Fruit fly (Drosophila melanogaster) whole organism, prepupa: ENCODE data around the gene CG33270.
"Not testable (repeated sequence)": the region's sequence is repeated elsewhere in the genome, so short reads cannot be mapped to it uniquely, and the experiment has no call there.

Experiments
- Blimp-1 ChIP-seq: fragments of 200-800 bp; sonication (Bioruptor generic); optimal IDR thresholded peaks from 3 replicates; lab custom pipeline; 2017; ENCODE audit warnings: missing biosample characterization, missing genetic modification characterization, mild to moderate bottlenecking, moderate library complexity, missing genetic modification reagents
- CG10631 ChIP-seq: fragments of 200-800 bp; sonication (Bioruptor generic); optimal IDR thresholded peaks from 2 replicates; lab custom pipeline; 2016; ENCODE audit warnings: missing biosample characterization, missing genetic modification characterization
- CG10669 ChIP-seq: fragments of 200-800 bp; sonication (Bioruptor generic); optimal IDR thresholded peaks from 3 replicates; lab custom pipeline; 2018; ENCODE audit warnings: missing biosample characterization, mild to moderate bottlenecking, missing genetic modification characterization, moderate library complexity
- CG11294 ChIP-seq: fragments of 200-800 bp; sonication (Bioruptor generic); IDR thresholded peaks from 2 replicates; pipeline ENCODE4 v1.3.6; 2022; ENCODE audit warnings: missing biosample characterization, missing genetic modification characterization
- CG11762 ChIP-seq: fragments of 200-800 bp; sonication (Bioruptor generic); optimal IDR thresholded peaks from 3 replicates; lab custom pipeline; 2016; ENCODE audit warnings: missing biosample characterization, missing genetic modification characterization; ENCODE audit not compliant: insufficient read depth
- CG11902 ChIP-seq: fragments of 200-800 bp; sonication (Bioruptor generic); optimal IDR thresholded peaks from 3 replicates; lab custom pipeline; 2016; ENCODE audit warnings: missing biosample characterization, missing genetic modification characterization
- CG15336 ChIP-seq: fragments of 200-800 bp; sonication (Bioruptor generic); IDR thresholded peaks from 2 replicates; pipeline ENCODE4 v1.3.6; 2022; ENCODE audit warnings: missing biosample characterization, missing genetic modification characterization
- CG16779 ChIP-seq: fragments of 200-800 bp; sonication (Bioruptor generic); optimal IDR thresholded peaks from 3 replicates; lab custom pipeline; 2017; ENCODE audit warnings: missing biosample characterization, mild to moderate bottlenecking, missing genetic modification characterization
- CG3032 ChIP-seq: fragments of 200-800 bp; optimal IDR thresholded peaks from 2 replicates; lab custom pipeline; 2019; ENCODE audit warnings: missing biosample characterization, mild to moderate bottlenecking, missing genetic modification characterization, moderate library complexity
- CG32006 ChIP-seq: fragments of 200-800 bp; sonication (Bioruptor generic); optimal IDR thresholded peaks from 3 replicates; lab custom pipeline; 2017; ENCODE audit warnings: missing biosample characterization, mild to moderate bottlenecking, missing genetic modification characterization
- CG34406 ChIP-seq: fragments of 200-800 bp; sonication (Bioruptor generic); optimal IDR thresholded peaks from 3 replicates; lab custom pipeline; 2016; ENCODE audit warnings: missing biosample characterization, missing genetic modification characterization
- CG6163 ChIP-seq: fragments of 200-800 bp; sonication (Bioruptor generic); IDR thresholded peaks from 3 replicates; pipeline ENCODE4 v1.3.6; 2022; ENCODE audit warnings: missing biosample characterization, missing genetic modification characterization
- CG6276 ChIP-seq: fragments of 200-800 bp; sonication (Bioruptor generic); optimal IDR thresholded peaks from 2 replicates; lab custom pipeline; 2017; ENCODE audit warnings: missing biosample characterization, mild to moderate bottlenecking, missing genetic modification characterization
- CG6792 ChIP-seq: fragments of 200-800 bp; sonication (Bioruptor generic); optimal IDR thresholded peaks from 3 replicates; lab custom pipeline; 2016; ENCODE audit warnings: missing biosample characterization, missing genetic modification characterization
- CG6808 ChIP-seq: fragments of 200-800 bp; sonication (Bioruptor generic); optimal IDR thresholded peaks from 3 replicates; lab custom pipeline; 2017; ENCODE audit warnings: missing biosample characterization, missing genetic modification characterization, mild to moderate bottlenecking, moderate library complexity, missing genetic modification reagents
- CG6854 ChIP-seq: fragments of 200-800 bp; sonication (Bioruptor generic); optimal IDR thresholded peaks from 2 replicates; lab custom pipeline; 2017; ENCODE audit warnings: missing biosample characterization, mild to moderate bottlenecking, missing genetic modification characterization
- CG8319 ChIP-seq: fragments of 200-800 bp; sonication (Bioruptor generic); optimal IDR thresholded peaks from 3 replicates; lab custom pipeline; 2016; ENCODE audit warnings: missing biosample characterization, missing genetic modification characterization
- CG9139 ChIP-seq: fragments of 200-800 bp; sonication (Bioruptor generic); optimal IDR thresholded peaks from 3 replicates; lab custom pipeline; 2017; ENCODE audit warnings: missing biosample characterization, mild to moderate bottlenecking, missing genetic modification characterization
- Eip78C ChIP-seq: fragments of 200-800 bp; sonication (Bioruptor generic); peaks from one replicate; lab custom pipeline; 2016; ENCODE audit warnings: missing biosample characterization, missing genetic modification characterization
- Eip93F ChIP-seq: fragments of 200-800 bp; sonication (Bioruptor generic); optimal IDR thresholded peaks from 2 replicates; lab custom pipeline; 2016; ENCODE audit warnings: missing biosample characterization, mild to moderate bottlenecking, missing genetic modification characterization
- Ets96B ChIP-seq: fragments of 200-800 bp; optimal IDR thresholded peaks from 2 replicates; lab custom pipeline; 2019; ENCODE audit warnings: missing biosample characterization, mild to moderate bottlenecking, missing genetic modification characterization, moderate library complexity
- Gug ChIP-seq: fragments of 200-800 bp; sonication (Bioruptor generic); IDR thresholded peaks from 2 replicates; pipeline ENCODE4 v1.3.6; 2022; ENCODE audit warnings: missing biosample characterization, missing genetic modification characterization
- Hr38 ChIP-seq: sonication (Bioruptor generic); optimal IDR thresholded peaks from 2 replicates; lab custom pipeline; 2016; ENCODE audit warnings: missing biosample characterization, missing genetic modification characterization
- Hr39 ChIP-seq: fragments of 200-800 bp; sonication (Bioruptor generic); optimal IDR thresholded peaks from 2 replicates; lab custom pipeline; 2016; ENCODE audit warnings: missing biosample characterization, missing genetic modification characterization
- Hr4 ChIP-seq: fragments of 200-800 bp; sonication (Bioruptor generic); optimal IDR thresholded peaks from 3 replicates; lab custom pipeline; 2016; ENCODE audit warnings: missing biosample characterization, missing genetic modification characterization
- Lpt ChIP-seq: fragments of 200-800 bp; sonication (Bioruptor generic); optimal IDR thresholded peaks from 3 replicates; lab custom pipeline; 2016; ENCODE audit warnings: missing biosample characterization, missing genetic modification characterization
- Met ChIP-seq: fragments of 200-800 bp; sonication (Bioruptor generic); optimal IDR thresholded peaks from 3 replicates; lab custom pipeline; 2016; ENCODE audit warnings: missing biosample characterization, missing genetic modification characterization
- OdsH ChIP-seq: fragments of 200-800 bp; sonication (Bioruptor generic); optimal IDR thresholded peaks from 3 replicates; lab custom pipeline; 2016; ENCODE audit warnings: missing biosample characterization, missing genetic modification characterization
- Sox14 ChIP-seq: fragments of 200-800 bp; sonication (Bioruptor generic); optimal IDR thresholded peaks from 3 replicates; lab custom pipeline; 2016; ENCODE audit warnings: missing biosample characterization, missing genetic modification characterization
- Sox15 ChIP-seq: fragments of 200-800 bp; sonication (Bioruptor generic); optimal IDR thresholded peaks from 3 replicates; lab custom pipeline; 2016; ENCODE audit warnings: missing biosample characterization, missing genetic modification characterization
- achi ChIP-seq: fragments of 200-800 bp; sonication (Bioruptor generic); optimal IDR thresholded peaks from 3 replicates; lab custom pipeline; 2016; ENCODE audit warnings: missing biosample characterization, missing genetic modification characterization
- acj6 ChIP-seq: fragments of 200-800 bp; sonication (Bioruptor generic); optimal IDR thresholded peaks from 3 replicates; lab custom pipeline; 2016; ENCODE audit warnings: missing biosample characterization, missing genetic modification characterization
- cyc ChIP-seq: fragments of 200-800 bp; sonication (Bioruptor generic); optimal IDR thresholded peaks from 3 replicates; lab custom pipeline; 2016; ENCODE audit warnings: missing biosample characterization, missing genetic modification characterization
- dac ChIP-seq: fragments of 200-800 bp; sonication (Bioruptor generic); optimal IDR thresholded peaks from 2 replicates; lab custom pipeline; 2017; ENCODE audit warnings: missing biosample characterization, mild to moderate bottlenecking, missing genetic modification characterization
- dsx ChIP-seq: fragments of 200-800 bp; optimal IDR thresholded peaks from 3 replicates; lab custom pipeline; 2019; ENCODE audit warnings: missing biosample characterization, mild to moderate bottlenecking, missing genetic modification characterization, moderate library complexity; ENCODE audit not compliant: poor library complexity, severe bottlenecking
- esn ChIP-seq: fragments of 200-800 bp; sonication (Bioruptor generic); optimal IDR thresholded peaks from 2 replicates; lab custom pipeline; 2016; ENCODE audit warnings: missing biosample characterization, mild to moderate bottlenecking, missing genetic modification characterization, moderate library complexity
- fkh ChIP-seq: fragments of 200-800 bp; sonication (Bioruptor generic); optimal IDR thresholded peaks from 3 replicates; lab custom pipeline; 2017; ENCODE audit warnings: missing biosample characterization, mild to moderate bottlenecking, missing genetic modification characterization, moderate library complexity
- lz ChIP-seq: fragments of 200-800 bp; sonication (Bioruptor generic); optimal IDR thresholded peaks from 3 replicates; lab custom pipeline; 2016; ENCODE audit warnings: missing biosample characterization, missing genetic modification characterization
- pdm3 ChIP-seq: fragments of 200-800 bp; sonication (Bioruptor generic); optimal IDR thresholded peaks from 3 replicates; lab custom pipeline; 2016; ENCODE audit warnings: missing biosample characterization, missing genetic modification characterization
- salr ChIP-seq, 2 experiments: fragments of 200-800 bp; sonication (Bioruptor generic); optimal IDR thresholded peaks; 3 replicates each; lab custom pipeline; 2016 to 2018; ENCODE audit warnings: missing biosample characterization in 2 of 2, missing genetic modification characterization in 2 of 2, mild to moderate bottlenecking in 1 of 2
- spab ChIP-seq: fragments of 200-800 bp; sonication (Bioruptor generic); optimal IDR thresholded peaks from 2 replicates; lab custom pipeline; 2017; ENCODE audit warnings: missing biosample characterization, mild to moderate bottlenecking, missing genetic modification characterization, missing genetic modification reagents
- ss ChIP-seq, 2 experiments: fragments of 200-800 bp; sonication (Bioruptor generic); optimal IDR thresholded peaks; 2 replicates in 1 of 2; 3 replicates in 1 of 2; lab custom pipeline; 2017 to 2018; ENCODE audit warnings: mild to moderate bottlenecking in 2 of 2, missing biosample characterization in 2 of 2, missing genetic modification characterization in 2 of 2, moderate library complexity in 1 of 2
- svp ChIP-seq: fragments of 200-800 bp; sonication (Bioruptor generic); peaks from one replicate; lab custom pipeline; 2016; ENCODE audit warnings: missing biosample characterization, missing genetic modification characterization
- topi ChIP-seq: fragments of 200-800 bp; sonication (Bioruptor generic); optimal IDR thresholded peaks from 3 replicates; lab custom pipeline; 2016; ENCODE audit warnings: missing biosample characterization, missing genetic modification characterization

The CG33270 gene

dm6 chr3L:11589395-11589794 lies 11.0 kb upstream of the CG33270 start, which contains the start of gene CG7377:
Gene CG7377 (plus strand): TSS chr3L:11589695.
- not testable (repeated sequence) for TF ChIP-seq CG6808 (GFP tag; lab: Kevin White, UChicago); Sox14 (GFP tag; lab: Kevin White, UChicago); CG34406
- TF ChIP-seq, all 60 proteins: peak for 0; not testable (repeated sequence) for 60

dm6 chr3L:11588594-11588993 lies 10.2 kb upstream of the CG33270 start:
- 0 out of 3 replicates have a peak, but pooled peaks have one; percentile 42 for TF ChIP-seq CG6163 (GFP tag; lab: Robert Waterston, UW)
- no peak for TF ChIP-seq Hr4 (GFP tag; lab: Kevin White, UChicago)
- TF ChIP-seq spab (GFP tag; lab: Kevin White, UChicago) = no peak
- TF ChIP-seq CG10669 (GFP tag; lab: Kevin White, UChicago) = no peak
- TF ChIP-seq fkh (GFP tag; lab: Kevin White, UChicago) = peak; percentile 47

- peak; percentile 77 for TF ChIP-seq cyc (GFP tag; lab: Kevin White, UChicago)
- peak; percentile 94 for TF ChIP-seq CG3032 (tag; lab: Kevin White, UChicago)
- TF ChIP-seq CG9139 = peak; percentile 82
- TF ChIP-seq pdm3 = peak; percentile 82
- peak; percentile 81 for TF ChIP-seq CG6854 (GFP tag; lab: Kevin White, UChicago)
- TF ChIP-seq CG8319 = peak; percentile 69
- peak; percentile 87 for TF ChIP-seq Met (GFP tag; lab: Kevin White, UChicago)
- peak; percentile 78 for TF ChIP-seq CG34406
- TF ChIP-seq Blimp-1 = no peak
- peak; percentile 95 for TF ChIP-seq Eip78C
- TF ChIP-seq CG10631 (GFP tag; lab: Kevin White, UChicago) = peak; percentile 80
- TF ChIP-seq CG6792 = peak; percentile 80
- peak; percentile 70 for TF ChIP-seq CG11762 (GFP tag; lab: Kevin White, UChicago)
- peak; percentile 85 for TF ChIP-seq dsx (GFP tag; lab: Kevin White, UChicago)
- peak; percentile 83 for TF ChIP-seq CG32006
- TF ChIP-seq svp = peak; percentile 92
- TF ChIP-seq Ets96B (tag; lab: Kevin White, UChicago) = peak; percentile 88
- TF ChIP-seq acj6 (GFP tag; lab: Kevin White, UChicago) = peak; percentile 77
- TF ChIP-seq Sox15 (GFP tag; lab: Kevin White, UChicago) = peak; percentile 62
- TF ChIP-seq Gug (GFP tag; lab: Robert Waterston, UW) = peak; percentile 63
- TF ChIP-seq Hr39 (GFP tag; lab: Kevin White, UChicago) = peak; percentile 62
- peak; percentile 84 for TF ChIP-seq CG15336 (GFP tag; lab: Robert Waterston, UW)
- TF ChIP-seq Eip93F (GFP tag; lab: Kevin White, UChicago) = peak; percentile 51
- peak; percentile 87 for TF ChIP-seq topi (GFP tag; lab: Kevin White, UChicago)
- peak; percentile 72 for TF ChIP-seq dac (GFP tag; lab: Kevin White, UChicago)
- peak; percentile 63 for TF ChIP-seq CG11902 (GFP tag; lab: Kevin White, UChicago)
- TF ChIP-seq esn (GFP tag; lab: Kevin White, UChicago) = peak; percentile 82
- TF ChIP-seq Hr38 = no peak
- peak; percentile 92 for TF ChIP-seq CG10669 (GFP tag; lab: Kevin White, UChicago)
- TF ChIP-seq salr (GFP tag; optimal IDR thresholded peaks at IDR 0.05; lab: Kevin White, UChicago) = peak; percentile 52 to 81
- TF ChIP-seq spab (GFP tag; lab: Kevin White, UChicago) = peak; percentile 86
- TF ChIP-seq lz = peak; percentile 83
- TF ChIP-seq CG6276 (GFP tag; lab: Kevin White, UChicago) = peak; percentile 82
- peak; percentile 56; the same call in 1 of the 2 replicates for TF ChIP-seq CG11294 (GFP tag; lab: Robert Waterston, UW)
- peak; percentile 81 for TF ChIP-seq CG16779
- peak; percentile 77 for TF ChIP-seq OdsH (GFP tag; lab: Kevin White, UChicago)
- peak; percentile 83 for TF ChIP-seq Hr4 (GFP tag; lab: Kevin White, UChicago)
- peak; percentile 76 for TF ChIP-seq achi
- peak; percentile 81 to 89 for TF ChIP-seq ss (GFP tag; optimal IDR thresholded peaks at IDR 0.05; lab: Kevin White, UChicago)
- peak; percentile 67 for TF ChIP-seq Lpt (GFP tag; lab: Kevin White, UChicago)
Measured at dm6 chr3L:11587720-11588580, 9.5 kb upstream of the CG33270 start, which contains the start of gene rt. Gene rt (minus strand): TSS chr3L:11587770.
